Fruit fly (Drosophila melanogaster) whole organism, wandering third instar larva: ENCODE results near the gene CG7387.

Experiments used
- Abd-B ChIP-seq: fragments of >200 bp; optimal IDR thresholded peaks from 2 replicates; lab custom pipeline; 2017; ENCODE audit warnings: missing biosample characterization, missing genetic modification characterization
- CG32264 ChIP-seq: fragments of 200-800 bp; sonication (Bioruptor generic); optimal IDR thresholded peaks from 2 replicates; lab custom pipeline; 2016; ENCODE audit warnings: missing biosample characterization, missing genetic modification characterization
- CG9705 ChIP-seq: fragments of 200-800 bp; sonication (Bioruptor generic); optimal IDR thresholded peaks from 2 replicates; lab custom pipeline; 2018; ENCODE audit warnings: missing biosample characterization, mild to moderate bottlenecking, missing genetic modification characterization
- CrebA ChIP-seq: fragments of 200-800 bp; sonication (Bioruptor generic); optimal IDR thresholded peaks from 2 replicates; lab custom pipeline; 2016; ENCODE audit warnings: missing biosample characterization, mild to moderate bottlenecking, missing genetic modification characterization, borderline replicate concordance
- Dfd ChIP-seq: fragments of >200 bp; optimal IDR thresholded peaks from 2 replicates; lab custom pipeline; 2017; ENCODE audit warnings: missing biosample characterization, missing genetic modification characterization
- Dif ChIP-seq: fragments of 200-275, 200-300 bp; sonication (Bioruptor generic); optimal IDR thresholded peaks from 2 replicates; lab custom pipeline; 2018; ENCODE audit warnings: missing biosample characterization, missing genetic modification characterization; ENCODE audit not compliant: partially characterized antibody
- HLH106 ChIP-seq: fragments of 200-800 bp; optimal IDR thresholded peaks from 3 replicates; lab custom pipeline; 2019; ENCODE audit warnings: missing biosample characterization, mild to moderate bottlenecking, missing genetic modification characterization, moderate library complexity
- Hr83 ChIP-seq: fragments of 200-300 bp; sonication (Bioruptor generic); optimal IDR thresholded peaks from 2 replicates; lab custom pipeline; 2016; ENCODE audit warnings: missing biosample characterization, mild to moderate bottlenecking, missing genetic modification characterization, moderate library complexity; ENCODE audit not compliant: poor library complexity, severe bottlenecking
- Jra ChIP-seq: sonication (Bioruptor generic); optimal IDR thresholded peaks from 2 replicates; lab custom pipeline; 2016; ENCODE audit warnings: missing biosample characterization, missing genetic modification characterization
- Myc ChIP-seq: fragments of >200 bp; optimal IDR thresholded peaks from 2 replicates; lab custom pipeline; 2017
- N ChIP-seq: fragments of >200 bp; optimal IDR thresholded peaks from 2 replicates; lab custom pipeline; 2018; ENCODE audit warnings: missing biosample characterization, missing external identifiers, missing genetic modification characterization
- OdsH ChIP-seq: fragments of 200-800 bp; sonication (Bioruptor generic); optimal IDR thresholded peaks from 2 replicates; lab custom pipeline; 2016; ENCODE audit warnings: missing biosample characterization, mild to moderate bottlenecking, missing genetic modification characterization
- Sp1 ChIP-seq: fragments of 200-800 bp; sonication (Bioruptor generic); optimal IDR thresholded peaks from 3 replicates; lab custom pipeline; 2019; ENCODE audit warnings: missing biosample characterization, mild to moderate bottlenecking, missing genetic modification characterization, moderate library complexity
- Vsx2 ChIP-seq: fragments of 200-300, 225-300 bp; sonication (Bioruptor generic); optimal IDR thresholded peaks from 2 replicates; lab custom pipeline; 2018; ENCODE audit warnings: missing biosample characterization, missing genetic modification characterization; ENCODE audit not compliant: partially characterized antibody
- brk ChIP-seq: fragments of 200-800 bp; sonication (Bioruptor generic); optimal IDR thresholded peaks from 2 replicates; lab custom pipeline; 2016; ENCODE audit warnings: missing biosample characterization, mild to moderate bottlenecking, missing genetic modification characterization
- dmrt93B ChIP-seq: fragments of 200-800 bp; sonication (Bioruptor generic); optimal IDR thresholded peaks from 2 replicates; lab custom pipeline; 2018; ENCODE audit warnings: missing biosample characterization, mild to moderate bottlenecking, missing genetic modification characterization
- dsf ChIP-seq: sonication (Bioruptor generic); optimal IDR thresholded peaks from 2 replicates; lab custom pipeline; 2016; ENCODE audit warnings: missing biosample characterization, missing genetic modification characterization, borderline replicate concordance
- ey ChIP-seq: fragments of 200-800 bp; sonication (Bioruptor generic); optimal IDR thresholded peaks from 2 replicates; lab custom pipeline; 2016; ENCODE audit warnings: missing biosample characterization, missing genetic modification characterization
- foxo ChIP-seq, 2 experiments: fragments of 200-800 bp; sonication (Bioruptor generic); optimal IDR thresholded peaks; 2 replicates in 1 of 2; 3 replicates in 1 of 2; lab custom pipeline; 2016 to 2017; ENCODE audit warnings: missing biosample characterization in 2 of 2, missing genetic modification characterization in 2 of 2
- fru ChIP-seq: fragments of 200-800 bp; sonication (Bioruptor generic); optimal IDR thresholded peaks from 3 replicates; lab custom pipeline; 2016; ENCODE audit warnings: missing biosample characterization, mild to moderate bottlenecking, missing genetic modification characterization
- jim ChIP-seq: fragments of 175-275, 200-325 bp; sonication (Bioruptor generic); optimal IDR thresholded peaks from 2 replicates; lab custom pipeline; 2016; ENCODE audit warnings: missing biosample characterization, mild to moderate bottlenecking, missing genetic modification characterization
- lola ChIP-seq: fragments of >200 bp; optimal IDR thresholded peaks from 2 replicates; lab custom pipeline; 2017; ENCODE audit warnings: missing biosample characterization, missing genetic modification characterization
- psq ChIP-seq: fragments of 200-800 bp; sonication (Bioruptor generic); optimal IDR thresholded peaks from 3 replicates; lab custom pipeline; 2017; ENCODE audit warnings: missing biosample characterization, mild to moderate bottlenecking, missing genetic modification characterization, moderate library complexity
- rgr ChIP-seq: fragments of 200-800 bp; sonication (Bioruptor generic); optimal IDR thresholded peaks from 3 replicates; lab custom pipeline; 2016; ENCODE audit warnings: missing biosample characterization, mild to moderate bottlenecking, missing genetic modification characterization
- sage ChIP-seq: fragments of 200-800 bp; sonication (Bioruptor generic); optimal IDR thresholded peaks from 2 replicates; lab custom pipeline; 2016; ENCODE audit warnings: missing biosample characterization, mild to moderate bottlenecking, missing genetic modification characterization
- tai ChIP-seq: sonication (Bioruptor generic); optimal IDR thresholded peaks from 2 replicates; lab custom pipeline; 2016; ENCODE audit warnings: missing biosample characterization, missing genetic modification characterization
- woc ChIP-seq: sonication (Bioruptor generic); optimal IDR thresholded peaks from 2 replicates; lab custom pipeline; 2016; ENCODE audit warnings: missing biosample characterization, mild to moderate bottlenecking, missing genetic modification characterization

CG7387 gene

dm6 chr3L:8221835-8222234 lies 28.9 kb upstream of the CG7387 start, which contains the start of gene CG13678:
CG13678 (plus strand) TSS chr3L:8222141.
- TF ChIP-seq jim (GFP tag; lab: Kevin White, UChicago) (no peak), tai (no peak), woc (no peak), psq (GFP tag; lab: Kevin White, UChicago) (no peak), rgr (GFP tag; lab: Kevin White, UChicago) (no peak), brk (GFP tag; lab: Kevin White, UChicago) (no peak), OdsH (GFP tag; lab: Kevin White, UChicago) (no peak), dmrt93B (GFP tag; lab: Kevin White, UChicago) (no peak)

DNA sequence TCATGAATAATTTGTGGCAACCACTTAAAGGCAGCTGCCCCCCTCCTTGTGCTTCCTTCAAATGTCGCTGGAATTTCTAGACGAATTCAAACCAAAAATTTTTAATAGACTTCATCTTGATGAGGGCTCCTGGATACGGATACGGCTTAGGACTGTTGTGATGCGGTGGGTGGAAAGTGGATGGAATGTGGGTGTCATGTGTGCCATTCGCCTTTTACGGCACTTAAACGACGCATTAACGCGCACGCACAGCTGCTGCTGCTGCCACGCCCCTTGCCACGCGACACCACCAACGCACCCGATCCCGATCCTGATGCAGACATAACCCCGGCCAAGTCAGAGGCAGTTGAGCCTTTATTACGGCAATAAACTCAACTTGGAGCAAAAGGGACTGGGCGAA lies 26.8 kb upstream of the CG7387 start:
- no peak for TF ChIP-seq Myc (lab: Kevin White, UChicago)
- no peak for TF ChIP-seq Dif (GFP tag; lab: Kevin White, UChicago)

DNA sequence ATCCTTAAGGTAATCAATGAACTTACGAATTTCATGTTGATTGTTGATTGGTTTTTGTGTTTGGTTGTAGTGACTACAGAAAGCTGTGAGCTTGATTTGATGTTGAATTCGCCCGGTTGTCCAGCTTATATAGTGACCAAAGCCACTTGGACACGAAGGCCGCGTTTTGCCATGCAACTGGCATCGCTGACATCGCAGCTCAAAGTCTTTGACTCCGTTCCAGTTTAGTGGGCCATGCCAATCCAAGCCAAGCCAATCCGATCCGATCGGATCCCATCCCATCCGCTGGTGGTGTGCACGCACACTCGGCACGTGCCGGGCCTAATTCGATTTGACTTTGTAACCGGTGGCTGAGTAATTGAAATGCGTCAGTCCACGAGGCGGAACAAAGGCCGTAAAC lies 26.0 kb upstream of the CG7387 start, which contains the start of gene CG13674:
Gene CG13674 (minus strand): TSS at position 101 of the 400 bp plus-strand sequence.
- TF ChIP-seq jim (GFP tag; lab: Kevin White, UChicago) (no peak), brk (GFP tag; lab: Kevin White, UChicago) (no peak), Dif (GFP tag; lab: Kevin White, UChicago) (no peak), psq (GFP tag; lab: Kevin White, UChicago) (no peak)

dm6 chr3L:8214980-8215379 lies 22.1 kb upstream of the CG7387 start, which contains the start of gene CG8012:
CG8012 (plus strand) TSS chr3L:8215280.
- TF ChIP-seq Jra (GFP tag; lab: Kevin White, UChicago) (no peak), sage (GFP tag; lab: Kevin White, UChicago) (no peak), fru (GFP tag; lab: Kevin White, UChicago) (no peak), Dfd (GFP tag; lab: Kevin White, UChicago) (no peak), Abd-B (GFP tag; lab: Kevin White, UChicago) (no peak), dsf (GFP tag; lab: Kevin White, UChicago) (no peak), CG9705 (no peak), Hr83 (GFP tag; lab: Kevin White, UChicago) (no peak)

dm6 chr3L:8211590-8211989 lies 18.7 kb upstream of the CG7387 start, which contains the start of gene CG8006:
CG8006 (plus strand) TSS chr3L:8211890.
- TF ChIP-seq Sp1 (GFP tag; lab: Kevin White, UChicago), result no peak
- TF ChIP-seq HLH106 (tag; lab: Kevin White, UChicago), result no peak
- TF ChIP-seq ey (GFP tag; lab: Kevin White, UChicago), result no peak
- no peak for TF ChIP-seq N
- no peak for TF ChIP-seq CG32264
- TF ChIP-seq lola (GFP tag; lab: Kevin White, UChicago), result no peak
- no peak for TF ChIP-seq CrebA (GFP tag; lab: Kevin White, UChicago)
- TF ChIP-seq Vsx2 (GFP tag; lab: Kevin White, UChicago), result no peak
- no peak for TF ChIP-seq Jra (GFP tag; lab: Kevin White, UChicago)
- no peak for TF ChIP-seq tai

dm6 chr3L:8210596-8210995 lies 17.7 kb upstream of the CG7387 start, which contains the start of gene tut:
tut (minus strand) TSS chr3L:8210743.
- no peak for TF ChIP-seq CrebA (GFP tag; lab: Kevin White, UChicago)
- TF ChIP-seq Dif (GFP tag; lab: Kevin White, UChicago), result no peak
- TF ChIP-seq Myc (lab: Kevin White, UChicago), result no peak
- TF ChIP-seq psq (GFP tag; lab: Kevin White, UChicago), result no peak
- no peak for TF ChIP-seq fru (GFP tag; lab: Kevin White, UChicago)
- no peak for TF ChIP-seq sage (GFP tag; lab: Kevin White, UChicago)
- no peak for TF ChIP-seq N
- TF ChIP-seq Vsx2 (GFP tag; lab: Kevin White, UChicago), result no peak
- no peak for TF ChIP-seq foxo (GFP tag; optimal IDR thresholded peaks at IDR 0.05; lab: Kevin White, UChicago)
- TF ChIP-seq OdsH (GFP tag; lab: Kevin White, UChicago), result no peak
